Fruit fly (Drosophila melanogaster) Kc167 (cell line): ENCODE measurements around the gene Aduk.

Source experiments
- Sin3A ChIP-seq: fragments of >200 bp; optimal IDR thresholded peaks from 2 replicates; lab custom pipeline; 2018; ENCODE audit warnings: missing external identifiers
- h ChIP-seq: fragments of >200 bp; optimal IDR thresholded peaks from 3 replicates; lab custom pipeline; 2018; ENCODE audit warnings: missing external identifiers
- insv ChIP-seq: fragments of >200 bp; optimal IDR thresholded peaks from 3 replicates; lab custom pipeline; 2018; ENCODE audit warnings: missing external identifiers
- psq ChIP-seq: fragments of >200 bp; optimal IDR thresholded peaks from 2 replicates; lab custom pipeline; 2017; ENCODE audit warnings: missing external identifiers
- ttk ChIP-seq: sonication (Bioruptor generic); optimal IDR thresholded peaks from 2 replicates; lab custom pipeline; 2017; ENCODE audit warnings: missing external identifiers

dm6 chr3R:9287710-9288109 is 46.8 kb downstream of the Aduk start:
- no peak for TF ChIP-seq psq (lab: Kevin White, UChicago)
- TF ChIP-seq Sin3A (lab: Kevin White, UChicago), result no peak
- TF ChIP-seq ttk (lab: Kevin White, UChicago), result no peak
- no peak for TF ChIP-seq h (lab: Kevin White, UChicago)
- no peak for TF ChIP-seq insv (lab: Kevin White, UChicago)
